Worm (Caenorhabditis elegans) whole organism, early embryonic: ENCODE data around the gene ZK1073.1.

Experiments
- B0310.2 ChIP-seq: sonication (generic microtip); optimal IDR thresholded peaks from 2 replicates; lab custom pipeline; 2016; ENCODE audit warnings: mild to moderate bottlenecking, missing genetic modification characterization, missing compliant biosample characterization
- aly-1 ChIP-seq: sonication (generic microtip); optimal IDR thresholded peaks from 2 replicates; lab custom pipeline; 2016; ENCODE audit warnings: missing genetic modification characterization, missing compliant biosample characterization
- ama-1 ChIP-seq: fragments of 150-350 bp; optimal IDR thresholded peaks from 2 replicates; lab custom pipeline; 2014
- ets-7 ChIP-seq: sonication (generic microtip); optimal IDR thresholded peaks from 2 replicates; lab custom pipeline; 2016; ENCODE audit warnings: missing genotype, missing genetic modification characterization, missing compliant biosample characterization
- flt-1 ChIP-seq: fragments of 200-800 bp; sonication (Bioruptor generic); IDR thresholded peaks from 2 replicates; pipeline ENCODE4 v1.3.6; 2022; ENCODE audit warnings: missing genetic modification characterization, missing compliant biosample characterization
- hmbx-1 ChIP-seq: sonication (generic microtip); optimal IDR thresholded peaks from 2 replicates; lab custom pipeline; 2016; ENCODE audit warnings: mild to moderate bottlenecking, missing genetic modification characterization, missing compliant biosample characterization
- pes-1 ChIP-seq: fragments of 200-800 bp; sonication (Bioruptor generic); IDR thresholded peaks from 2 replicates; pipeline ENCODE4 v1.3.6; 2022; ENCODE audit warnings: missing genetic modification reagents, missing genetic modification characterization, missing compliant biosample characterization
- scrt-1 ChIP-seq: fragments of 200-800 bp; sonication (Bioruptor generic); IDR thresholded peaks from 2 replicates; pipeline ENCODE4 v1.3.6; 2022; ENCODE audit warnings: missing genetic modification characterization, missing compliant biosample characterization
- sea-1 ChIP-seq: fragments of 200-800 bp; sonication (Bioruptor generic); conservative IDR thresholded peaks from 2 replicates; pipeline ENCODE4 v1.3.6; 2022; ENCODE audit warnings: missing genetic modification characterization, missing compliant biosample characterization
- tbx-11 ChIP-seq: fragments of 200-800 bp; sonication (Bioruptor generic); IDR thresholded peaks from 2 replicates; pipeline ENCODE4 v1.3.6; 2022; ENCODE audit warnings: missing genetic modification characterization, missing compliant biosample characterization
- tbx-37 ChIP-seq: fragments of 200-800 bp; sonication (Bioruptor generic); conservative IDR thresholded peaks from 2 replicates; pipeline ENCODE4 v1.3.6; 2022; ENCODE audit warnings: missing genetic modification reagents, missing genetic modification characterization, missing compliant biosample characterization

DNA sequence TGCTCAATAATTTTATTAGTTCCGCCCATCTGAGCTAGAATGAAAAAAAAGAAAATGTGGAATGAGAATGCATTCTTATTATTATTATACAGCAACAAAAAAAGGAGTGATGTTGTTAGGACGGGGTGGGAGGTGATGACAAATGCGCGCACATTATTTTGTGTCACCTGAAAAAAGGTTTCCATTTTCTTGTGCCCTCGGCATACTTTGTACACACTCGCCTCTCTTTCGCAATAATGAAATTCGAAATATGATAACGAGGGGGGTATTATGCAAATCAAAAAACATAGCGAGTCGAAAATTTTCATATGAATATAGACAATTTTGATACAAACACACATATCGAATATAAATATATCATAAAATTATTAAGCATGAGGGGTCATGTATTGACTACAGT, 30.7 kb upstream of the ZK1073.1 start:
- TF ChIP-seq ama-1 (lab: Kevin White, UChicago) (no peak), aly-1 (tag; lab: Kevin White, UChicago) (no peak), ets-7 (no peak), tbx-11 (GFP tag; lab: Robert Waterston, UW) (no peak), pes-1 (no peak), B0310.2 (tag; lab: Kevin White, UChicago) (no peak), tbx-37 (GFP tag; lab: Robert Waterston, UW) (no peak), scrt-1 (GFP tag; lab: Robert Waterston, UW) (no peak), hmbx-1 (tag; lab: Kevin White, UChicago) (no peak), sea-1 (GFP tag; lab: Robert Waterston, UW) (no peak), flt-1 (no peak)
